Worm (Caenorhabditis elegans) whole organism, young adult: ENCODE measurements around the gene B0416.3.

Experiments
- B0019.2 ChIP-seq: fragments of 200-800 bp; sonication (Bioruptor generic); conservative IDR thresholded peaks from 2 replicates; pipeline ENCODE4 v1.3.6; 2022; ENCODE audit warnings: missing genetic modification reagents, missing genetic modification characterization, missing compliant biosample characterization
- B0336.3 ChIP-seq: fragments of 200-800 bp; sonication (Bioruptor generic); IDR thresholded peaks from 2 replicates; pipeline ENCODE4 v1.3.6; 2022; ENCODE audit warnings: missing genetic modification characterization, missing compliant biosample characterization
- F10E7.11 ChIP-seq: sonication (generic microtip); optimal IDR thresholded peaks from 2 replicates; lab custom pipeline; 2017; ENCODE audit warnings: mild to moderate bottlenecking, missing genetic modification characterization, moderate library complexity, missing compliant biosample characterization
- F22D6.2 ChIP-seq: sonication (generic microtip); optimal IDR thresholded peaks from 2 replicates; lab custom pipeline; 2016; ENCODE audit warnings: mild to moderate bottlenecking, missing genetic modification characterization, missing compliant biosample characterization
- F49E8.2 ChIP-seq: sonication (generic microtip); optimal IDR thresholded peaks from 3 replicates; lab custom pipeline; 2017; ENCODE audit warnings: missing genetic modification characterization, mild to moderate bottlenecking, missing compliant biosample characterization, antibody characterized with exemption, moderate library complexity; ENCODE audit not compliant: insufficient read depth
- F57A8.1 ChIP-seq: fragments of 200-800 bp; sonication (Bioruptor generic); optimal IDR thresholded peaks from 2 replicates; lab custom pipeline; 2018; ENCODE audit warnings: mild to moderate bottlenecking, missing genetic modification characterization, moderate library complexity, missing compliant biosample characterization
- Y53F4B.3 ChIP-seq: fragments of 200-800 bp; sonication (Bioruptor generic); IDR thresholded peaks from 2 replicates; pipeline ENCODE4 v1.3.6; 2022; ENCODE audit warnings: missing genetic modification reagents, missing genetic modification characterization, missing compliant biosample characterization
- aptf-2 ChIP-seq: fragments of 200-800 bp; sonication (Bioruptor generic); conservative IDR thresholded peaks from 2 replicates; pipeline ENCODE4 v1.3.6; 2022; ENCODE audit warnings: missing genetic modification reagents, missing genetic modification characterization, missing compliant biosample characterization
- atf-7 ChIP-seq: sonication (generic microtip); optimal IDR thresholded peaks from 2 replicates; lab custom pipeline; 2017; ENCODE audit warnings: mild to moderate bottlenecking, missing genetic modification characterization, missing compliant biosample characterization
- bed-2 ChIP-seq: fragments of 200-800 bp; sonication (Bioruptor generic); IDR thresholded peaks from 2 replicates; pipeline ENCODE4 v1.3.6; 2022; ENCODE audit warnings: missing genetic modification reagents, missing genetic modification characterization, missing compliant biosample characterization
- cebp-1 ChIP-seq, 2 experiments: fragments of 200-800 bp in 1 of 2; sonication (Bioruptor generic) in 1 of 2; sonication (generic microtip) in 1 of 2; IDR thresholded peaks in 1 of 2; optimal IDR thresholded peaks in 1 of 2; 2 replicates each; pipeline versions ENCODE4 v1.3.6 to Lab custom; 2017 to 2022; ENCODE audit warnings: missing compliant biosample characterization in 2 of 2, missing genetic modification characterization in 2 of 2, mild to moderate bottlenecking in 1 of 2, missing genetic modification reagents in 1 of 2, moderate library complexity in 1 of 2
- cebp-2 ChIP-seq: fragments of 200-800 bp; sonication (Bioruptor generic); IDR thresholded peaks from 2 replicates; pipeline ENCODE4 v1.3.6; 2022; ENCODE audit warnings: missing genetic modification characterization, missing compliant biosample characterization
- ceh-100 ChIP-seq: fragments of 200-800 bp; sonication (Bioruptor generic); IDR thresholded peaks from 2 replicates; pipeline ENCODE4 v1.3.6; 2022; ENCODE audit warnings: missing genetic modification reagents, missing genetic modification characterization, missing compliant biosample characterization
- ceh-27 ChIP-seq: fragments of 200-800 bp; sonication (Bioruptor generic); optimal IDR thresholded peaks from 2 replicates; lab custom pipeline; 2018; ENCODE audit warnings: mild to moderate bottlenecking, missing genetic modification characterization, moderate library complexity, missing compliant biosample characterization
- dox-1 ChIP-seq: fragments of 200-800 bp; sonication (Bioruptor generic); IDR thresholded peaks from 2 replicates; pipeline ENCODE4 v1.3.6; 2022; ENCODE audit warnings: missing genetic modification reagents, missing genetic modification characterization, missing compliant biosample characterization
- dpff-1 ChIP-seq: sonication (generic microtip); optimal IDR thresholded peaks from 2 replicates; lab custom pipeline; 2017; ENCODE audit warnings: mild to moderate bottlenecking, missing genetic modification characterization, missing compliant biosample characterization
- egl-18 ChIP-seq: fragments of 200-800 bp; sonication (Bioruptor generic); IDR thresholded peaks from 2 replicates; pipeline ENCODE4 v1.3.6; 2022; ENCODE audit warnings: missing genetic modification reagents, missing genetic modification characterization, missing compliant biosample characterization
- ekl-4 ChIP-seq: fragments of 200-800 bp; sonication (Bioruptor generic); IDR thresholded peaks from 2 replicates; pipeline ENCODE4 v1.3.6; 2022; ENCODE audit warnings: missing genetic modification reagents, missing genetic modification characterization, missing compliant biosample characterization
- ets-4 ChIP-seq: fragments of 200-800 bp; sonication (Bioruptor generic); optimal IDR thresholded peaks from 2 replicates; lab custom pipeline; 2018; ENCODE audit warnings: mild to moderate bottlenecking, missing genetic modification characterization, missing compliant biosample characterization
- fkh-3 ChIP-seq: sonication (generic microtip); optimal IDR thresholded peaks from 2 replicates; lab custom pipeline; 2016; ENCODE audit warnings: mild to moderate bottlenecking, missing genetic modification characterization, missing compliant biosample characterization
- let-526 ChIP-seq: fragments of 200-800 bp; sonication (Bioruptor generic); IDR thresholded peaks from 2 replicates; pipeline ENCODE4 v1.3.6; 2022; ENCODE audit warnings: missing genetic modification reagents, missing genetic modification characterization, missing compliant biosample characterization
- let-607 ChIP-seq, 2 experiments: fragments of 200-800 bp in 1 of 2; sonication (Bioruptor generic) in 1 of 2; sonication (generic microtip) in 1 of 2; optimal IDR thresholded peaks; 2 replicates each; lab custom pipeline; 2016 to 2018; ENCODE audit warnings: mild to moderate bottlenecking in 2 of 2, missing compliant biosample characterization in 2 of 2, missing genetic modification characterization in 2 of 2, moderate library complexity in 2 of 2, missing genotype in 1 of 2
- lin-40 ChIP-seq: sonication (generic microtip); optimal IDR thresholded peaks from 2 replicates; lab custom pipeline; 2016; ENCODE audit warnings: missing genetic modification characterization, mild to moderate bottlenecking, missing compliant biosample characterization, missing genotype, missing genetic modification reagents
- lin-54 ChIP-seq: fragments of 200-800 bp; sonication (Bioruptor generic); optimal IDR thresholded peaks from 2 replicates; lab custom pipeline; 2018; ENCODE audit warnings: mild to moderate bottlenecking, missing genetic modification characterization, missing compliant biosample characterization
- mel-28 ChIP-seq: sonication (generic microtip); optimal IDR thresholded peaks from 2 replicates; lab custom pipeline; 2016; ENCODE audit warnings: borderline replicate concordance, mild to moderate bottlenecking, missing genetic modification characterization, missing compliant biosample characterization
- nhr-120 ChIP-seq: fragments of 200-800 bp; sonication (Bioruptor generic); IDR thresholded peaks from 2 replicates; pipeline ENCODE4 v1.3.6; 2022; ENCODE audit warnings: missing genetic modification characterization, missing compliant biosample characterization
- nhr-179 ChIP-seq: sonication (generic microtip); optimal IDR thresholded peaks from 2 replicates; lab custom pipeline; 2016; ENCODE audit warnings: mild to moderate bottlenecking, missing genetic modification characterization, missing compliant biosample characterization
- nhr-80 ChIP-seq: sonication (generic microtip); optimal IDR thresholded peaks from 2 replicates; lab custom pipeline; 2016; ENCODE audit warnings: missing genetic modification characterization, missing compliant biosample characterization
- rpc-1 ChIP-seq, 2 experiments: fragments of 150-350 bp in 1 of 2; sonication (generic microtip) in 1 of 2; optimal IDR thresholded peaks; 2 replicates each; lab custom pipeline; 2014 to 2018; ENCODE audit warnings: missing biosample characterization in 1 of 2, missing genetic modification characterization in 1 of 2, missing genetic modification reagents in 1 of 2, missing genotype in 1 of 2
- snpc-1.1 ChIP-seq: sonication (generic microtip); optimal IDR thresholded peaks from 2 replicates; lab custom pipeline; 2017; ENCODE audit warnings: missing genetic modification characterization, mild to moderate bottlenecking, missing compliant biosample characterization, antibody characterized with exemption, moderate library complexity, missing genotype, missing genetic modification reagents; ENCODE audit not compliant: insufficient read depth
- tbp1 ChIP-seq: fragments of 200-800 bp; sonication (Bioruptor generic); optimal IDR thresholded peaks from 2 replicates; lab custom pipeline; 2018; ENCODE audit warnings: mild to moderate bottlenecking, missing genetic modification characterization, missing compliant biosample characterization
- unc-130 ChIP-seq: sonication (generic microtip); optimal IDR thresholded peaks from 2 replicates; lab custom pipeline; 2016; ENCODE audit warnings: missing genetic modification reagents, missing genetic modification characterization, missing compliant biosample characterization
- zim-3 ChIP-seq: sonication (generic microtip); optimal IDR thresholded peaks from 2 replicates; lab custom pipeline; 2017; ENCODE audit warnings: mild to moderate bottlenecking, missing genetic modification characterization, moderate library complexity, missing compliant biosample characterization
- ztf-18 ChIP-seq: sonication (generic microtip); optimal IDR thresholded peaks from 2 replicates; lab custom pipeline; 2016; ENCODE audit warnings: missing genotype, mild to moderate bottlenecking, missing genetic modification characterization, missing compliant biosample characterization
- ztf-26 ChIP-seq: sonication (generic microtip); optimal IDR thresholded peaks from 2 replicates; lab custom pipeline; 2017; ENCODE audit warnings: missing genetic modification characterization, missing compliant biosample characterization
- ztf-28 ChIP-seq: fragments of 200-800 bp; sonication (Bioruptor generic); IDR thresholded peaks from 2 replicates; pipeline ENCODE4 v1.3.6; 2022; ENCODE audit warnings: missing genetic modification reagents, missing genetic modification characterization, missing compliant biosample characterization
- ztf-3 ChIP-seq: fragments of 200-800 bp; sonication (Bioruptor generic); optimal IDR thresholded peaks from 2 replicates; lab custom pipeline; 2018; ENCODE audit warnings: mild to moderate bottlenecking, missing genetic modification characterization, missing compliant biosample characterization

The B0416.3 gene

DNA sequence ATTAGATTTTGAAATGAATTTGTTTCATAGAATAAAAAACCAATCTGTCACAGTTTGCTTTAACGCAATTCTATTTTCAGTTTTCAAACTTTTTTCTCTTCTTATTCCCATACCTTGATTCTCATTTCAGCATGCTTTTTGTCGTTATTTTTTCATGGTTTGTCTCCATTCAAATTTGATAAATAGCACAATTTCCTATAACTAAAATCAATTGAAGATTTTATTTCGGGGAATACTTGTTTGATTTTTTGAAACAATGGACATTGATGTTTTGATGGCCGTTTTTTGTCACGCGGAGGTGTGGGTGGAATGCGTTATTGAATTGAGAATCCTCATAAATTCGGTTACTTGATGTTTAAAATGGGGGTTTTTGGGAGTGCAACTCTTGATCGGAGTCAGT, 8.4 kb upstream of the B0416.3 start, which contains the start of gene B0416.11:
Gene B0416.11 (minus strand): TSS at position 101 of the 400 bp plus-strand sequence.
- no peak for TF ChIP-seq atf-7 (tag; lab: Kevin White, UChicago)
- TF ChIP-seq ceh-27 (GFP tag; lab: Kevin White, UChicago), result no peak
- no peak for TF ChIP-seq nhr-120 (GFP tag; lab: Robert Waterston, UW)
- no peak for TF ChIP-seq B0019.2

DNA sequence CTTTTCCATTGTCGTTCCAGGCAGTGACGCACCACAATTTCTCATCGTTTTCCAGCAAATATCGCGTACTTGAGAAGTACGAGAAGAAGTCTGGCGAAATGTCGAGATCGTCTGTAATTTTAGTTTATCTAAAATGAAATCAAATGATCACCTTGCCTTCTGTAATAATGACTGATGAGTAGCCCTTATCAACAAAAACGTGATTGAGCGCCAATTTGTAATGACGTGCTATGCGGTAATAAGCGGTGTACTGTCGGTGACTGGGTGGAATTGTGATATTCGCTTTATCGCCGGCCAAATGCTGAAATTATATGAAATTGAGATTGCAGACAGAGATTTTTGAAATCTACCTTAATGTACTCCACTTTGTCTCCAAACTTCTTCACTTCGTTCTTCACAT, 4.0 kb downstream of the B0416.3 start:
- TF ChIP-seq cebp-1 (GFP tag; IDR thresholded peaks at IDR 0.05; lab: Robert Waterston, UW) (no peak), cebp-1 (tag; optimal IDR thresholded peaks at IDR 0.05; lab: Kevin White, UChicago) (peak; percentile 20), aptf-2 (GFP tag; lab: Robert Waterston, UW) (no peak), atf-7 (tag; lab: Kevin White, UChicago) (peak; percentile 34), nhr-80 (tag; lab: Kevin White, UChicago) (peak; percentile 61), ekl-4 (GFP tag; lab: Robert Waterston, UW) (no peak)

DNA sequence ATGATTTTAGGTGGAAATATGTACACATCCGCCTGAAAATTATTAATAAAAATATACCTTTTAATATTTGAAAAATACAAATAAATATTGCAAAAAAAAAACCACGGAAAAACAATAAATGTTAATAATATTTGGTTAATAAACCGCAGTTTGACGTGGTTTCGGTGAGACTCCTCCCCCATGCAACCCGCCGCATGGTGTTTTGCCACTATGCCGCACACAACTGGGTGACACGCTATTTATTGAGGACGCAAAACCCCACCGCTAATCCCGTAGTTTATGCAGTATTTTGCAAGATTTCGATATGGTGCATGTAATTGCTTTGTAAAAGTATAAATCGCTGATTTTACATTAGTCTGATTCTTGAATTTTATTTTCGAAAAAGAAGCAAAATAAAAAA, 5.1 kb downstream of the B0416.3 start, which contains the start of gene gly-13:
Gene gly-13 (minus strand): TSS at position 32 of the 400 bp plus-strand sequence.
- TF ChIP-seq ztf-3 (GFP tag; lab: Kevin White, UChicago) (no peak), dpff-1 (no peak), F49E8.2 (tag; lab: Kevin White, UChicago) (no peak), F22D6.2 (tag; lab: Kevin White, UChicago) (no peak), let-526 (GFP tag; lab: Robert Waterston, UW) (no peak), lin-40 (tag; lab: Kevin White, UChicago) (peak; percentile 3), mel-28 (no peak), zim-3 (tag; lab: Kevin White, UChicago) (no peak), nhr-179 (no peak), rpc-1 (optimal IDR thresholded peaks at IDR 0.05; lab: Kevin White, UChicago) (peak; percentile 17), rpc-1 (tag; optimal IDR thresholded peaks at IDR 0.05; lab: Kevin White, UChicago) (no peak), ztf-28 (GFP tag; lab: Robert Waterston, UW) (no peak), ceh-100 (GFP tag; lab: Robert Waterston, UW) (no peak), ekl-4 (GFP tag; lab: Robert Waterston, UW) (no peak), B0336.3 (no peak), cebp-1 (GFP tag; IDR thresholded peaks at IDR 0.05; lab: Robert Waterston, UW) (no peak), cebp-1 (tag; optimal IDR thresholded peaks at IDR 0.05; lab: Kevin White, UChicago) (peak; percentile 20)
- TF ChIP-seq, all 124 proteins: peak for 3

DNA sequence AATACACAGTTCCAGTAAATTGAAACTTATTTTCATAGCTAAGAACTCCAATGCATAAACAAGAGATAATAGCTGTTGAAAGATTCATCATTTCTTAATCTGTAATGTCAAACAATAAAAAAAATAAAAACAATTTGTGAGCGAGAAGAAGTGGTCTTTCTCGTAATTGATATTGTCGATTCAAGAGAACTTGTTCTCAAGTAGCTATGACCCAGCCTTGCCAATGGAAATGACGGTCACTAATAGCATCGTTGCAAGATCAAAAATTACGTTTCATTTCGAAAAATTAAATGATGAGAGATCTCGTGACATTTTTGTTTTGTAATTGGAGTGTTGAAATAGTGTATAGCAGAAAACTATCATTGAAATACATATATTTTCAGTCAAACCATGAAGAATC, 6.4 kb downstream of the B0416.3 start, which contains the start of gene B0416.7:
Gene B0416.7 (minus strand): TSS at position 101 of the 400 bp plus-strand sequence.
- TF ChIP-seq egl-18 (GFP tag; lab: Robert Waterston, UW) (no peak), ets-4 (GFP tag; lab: Kevin White, UChicago) (no peak), ceh-27 (GFP tag; lab: Kevin White, UChicago) (peak; percentile 16), tbp1 (GFP tag; lab: Kevin White, UChicago) (no peak)

DNA sequence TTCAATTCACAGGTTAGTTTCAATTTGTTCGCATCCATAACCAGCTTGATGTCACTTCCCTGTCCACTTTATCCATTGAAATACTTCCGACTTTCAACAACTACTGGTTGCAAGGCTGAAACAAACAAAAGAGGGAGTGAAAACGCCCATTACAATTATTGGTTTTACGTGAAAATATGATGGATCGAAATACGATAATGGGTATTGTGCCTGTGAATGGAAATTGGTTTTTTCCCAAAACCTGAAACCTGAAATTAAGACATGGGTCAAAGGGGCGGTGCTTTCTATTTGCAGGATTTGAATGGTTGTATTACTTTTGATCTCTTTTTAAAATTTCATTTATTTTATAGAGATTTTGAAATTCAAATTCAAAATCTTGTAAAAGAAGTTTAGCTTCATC, 7.4 kb downstream of the B0416.3 start, which contains the start of gene B0416.2:
Gene B0416.2 (plus strand): TSS at position 301 of the 400 bp plus-strand sequence.
- TF ChIP-seq B0019.2, result no peak
- TF ChIP-seq ztf-18, result no peak
- no peak for TF ChIP-seq let-607 (tag; optimal IDR thresholded peaks at IDR 0.05; lab: Kevin White, UChicago)

DNA sequence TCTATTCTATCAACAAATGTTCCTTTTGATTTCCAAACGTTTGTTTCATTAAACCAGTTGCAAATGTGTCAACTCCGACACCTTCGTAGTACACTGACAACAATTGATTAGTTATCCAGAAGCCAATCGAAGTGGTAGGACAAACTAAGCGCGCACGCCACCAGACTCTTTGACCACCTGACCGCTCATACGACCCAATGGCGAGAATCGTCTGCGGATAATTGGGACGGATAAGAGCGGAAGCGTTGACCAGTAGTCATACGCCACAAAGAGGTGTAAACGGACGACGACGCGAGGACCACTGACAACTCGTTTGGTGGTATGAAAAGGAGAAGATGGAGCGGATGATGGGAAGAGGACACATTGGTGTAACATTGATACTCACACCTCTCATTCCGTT, 8.9 kb downstream of the B0416.3 start:
- no peak for TF ChIP-seq cebp-2 (GFP tag; lab: Robert Waterston, UW)
- no peak for TF ChIP-seq ztf-18
- no peak for TF ChIP-seq bed-2 (GFP tag; lab: Robert Waterston, UW)
- TF ChIP-seq lin-54 (GFP tag; lab: Kevin White, UChicago), result no peak
- TF ChIP-seq ztf-26, result no peak
- no peak for TF ChIP-seq dox-1 (GFP tag; lab: Robert Waterston, UW)
- TF ChIP-seq fkh-3 (tag; lab: Kevin White, UChicago), result no peak
- no peak for TF ChIP-seq unc-130 (GFP tag; lab: Kevin White, UChicago)
- no peak for TF ChIP-seq snpc-1.1 (tag; lab: Kevin White, UChicago)
- no peak for TF ChIP-seq ztf-3 (GFP tag; lab: Kevin White, UChicago)
- no peak for TF ChIP-seq Y53F4B.3 (GFP tag; lab: Robert Waterston, UW)
- no peak for TF ChIP-seq F57A8.1 (GFP tag; lab: Kevin White, UChicago)
- no peak for TF ChIP-seq F10E7.11
